Fruit fly (Drosophila melanogaster): ENCODE results near the gene mwh.
"Not testable (repeated sequence)": the region's sequence is repeated elsewhere in the genome, so short reads cannot be mapped to it uniquely, and the experiment has no call there.

The mwh gene

DNA sequence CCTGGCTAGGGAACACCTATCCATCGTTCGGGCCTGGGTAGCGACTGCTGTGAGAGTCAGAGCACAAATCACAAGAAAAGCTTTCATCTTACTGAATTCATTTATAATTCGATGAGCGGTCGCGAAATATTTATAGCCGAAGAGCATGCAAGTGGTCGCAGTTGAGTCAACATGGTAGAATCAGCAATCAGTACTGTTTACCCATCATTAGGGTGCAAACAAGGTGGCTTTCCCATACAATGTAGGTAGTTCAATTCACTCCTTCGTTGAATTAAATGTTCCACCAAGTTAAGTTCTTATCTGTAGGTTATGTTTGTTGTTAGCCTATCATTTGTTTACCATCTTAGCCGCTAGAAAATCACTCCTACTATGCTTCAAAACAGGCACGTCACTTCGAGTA lies 18.0 kb downstream of the mwh start, which contains the start of gene LysP:
LysP (minus strand) TSS at position 101 of the 400 bp plus-strand sequence.
- TF ChIP-seq CG8478 (optimal IDR thresholded peaks at IDR 0.05) (no peak), CTCF (optimal IDR thresholded peaks at IDR 0.05) (no peak)

DNA sequence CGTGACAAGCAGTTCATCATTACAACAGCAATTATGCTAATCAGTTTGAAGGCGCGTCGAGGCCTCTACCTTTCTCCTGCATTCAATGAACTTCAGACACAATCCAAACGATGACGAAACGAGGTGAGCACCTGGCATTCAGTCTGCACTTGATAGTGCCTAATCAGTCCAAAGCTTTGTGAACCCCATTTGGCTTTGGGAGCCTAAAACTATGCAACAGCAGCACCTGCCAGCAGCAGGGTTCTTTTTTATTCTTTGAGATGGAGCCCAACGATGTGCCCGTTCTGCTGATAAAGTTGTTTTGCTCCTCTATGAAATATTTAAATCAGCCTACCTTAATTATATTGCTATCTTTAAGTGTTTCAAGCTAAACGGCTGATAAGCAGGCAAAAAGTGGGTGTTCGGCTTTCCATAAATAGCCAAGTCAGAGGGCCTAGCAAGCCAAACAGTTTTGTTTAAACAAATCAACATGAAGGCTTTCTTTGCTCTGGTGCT lies 26.8 kb downstream of the mwh start, which contains the start of gene LysS:
LysS (plus strand) TSS at position 445 of the 495 bp plus-strand sequence.
- no peak for TF ChIP-seq CTCF (optimal IDR thresholded peaks at IDR 0.05)

DNA sequence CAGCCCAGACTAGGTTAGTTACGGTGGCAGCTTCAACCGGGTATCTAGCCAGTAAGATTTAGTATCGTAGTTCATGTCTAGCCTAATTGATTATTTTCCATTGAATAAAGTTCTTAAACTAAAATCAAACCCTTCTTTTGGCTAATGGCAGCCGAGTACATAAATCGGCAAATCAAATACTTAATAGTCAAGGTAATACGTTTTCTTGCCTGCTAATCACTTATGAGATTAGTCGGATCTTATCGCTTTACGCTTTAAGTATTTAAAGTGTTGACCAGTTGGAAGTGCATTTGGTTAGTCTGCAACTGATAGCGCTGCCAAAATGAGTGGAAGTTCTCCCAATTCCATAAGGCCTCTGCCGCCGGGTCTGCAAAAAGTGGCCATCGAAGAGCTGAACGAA lies 32.0 kb downstream of the mwh start, which contains the start of gene CG33965:
CG33965 (plus strand) TSS at position 301 of the 400 bp plus-strand sequence.
- TF ChIP-seq CG8478 (optimal IDR thresholded peaks at IDR 0.05) = no peak
- no peak for TF ChIP-seq CTCF (optimal IDR thresholded peaks at IDR 0.05)

DNA sequence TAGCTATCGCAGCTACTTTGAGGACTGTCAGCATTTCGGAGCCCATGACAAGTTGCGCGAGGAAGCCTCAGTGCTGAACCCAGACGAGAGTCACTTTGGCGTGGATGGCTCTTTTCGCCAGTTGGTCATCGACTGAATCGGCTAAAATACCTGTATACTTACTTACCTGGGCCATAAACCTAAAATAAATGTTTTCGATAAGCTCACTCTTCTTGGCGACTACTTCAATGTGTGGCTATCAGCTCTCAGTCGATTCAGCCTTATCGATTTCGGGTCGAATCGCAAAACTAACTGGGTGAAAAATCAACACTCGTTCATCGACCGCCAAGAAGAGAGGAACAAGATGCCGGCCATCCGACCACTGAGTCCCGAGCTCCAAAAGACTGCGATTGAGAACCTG lies 33.2 kb downstream of the mwh start, which contains the start of gene CG33966:
CG33966 (plus strand) TSS at position 301 of the 400 bp plus-strand sequence.
- no peak for TF ChIP-seq CG8478 (optimal IDR thresholded peaks at IDR 0.05)
- TF ChIP-seq CTCF (optimal IDR thresholded peaks at IDR 0.05) = no peak

DNA sequence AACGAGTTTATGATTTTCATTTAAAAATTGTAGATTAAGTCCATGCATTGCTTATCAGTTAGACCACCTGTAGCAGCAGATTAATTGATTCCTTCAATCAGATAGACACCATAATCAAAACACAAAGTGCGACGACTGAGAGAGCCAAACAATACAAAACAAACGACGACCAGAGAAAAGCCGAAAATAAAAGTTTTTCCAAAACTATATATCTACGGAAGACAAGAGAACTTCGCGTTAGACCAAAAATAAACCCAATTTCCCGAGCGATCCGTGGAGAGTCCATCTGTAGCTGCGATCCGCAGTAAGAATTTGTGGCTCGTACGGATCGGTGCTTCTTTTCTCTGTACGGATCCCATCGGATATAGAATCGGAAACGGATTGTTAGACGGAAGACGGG lies 34.8 kb downstream of the mwh start, which contains the start of gene galene:
galene (plus strand) TSS at position 301 of the 400 bp plus-strand sequence.
- TF ChIP-seq CTCF (optimal IDR thresholded peaks at IDR 0.05) = no peak
- no peak for TF ChIP-seq CG8478 (optimal IDR thresholded peaks at IDR 0.05)

DNA sequence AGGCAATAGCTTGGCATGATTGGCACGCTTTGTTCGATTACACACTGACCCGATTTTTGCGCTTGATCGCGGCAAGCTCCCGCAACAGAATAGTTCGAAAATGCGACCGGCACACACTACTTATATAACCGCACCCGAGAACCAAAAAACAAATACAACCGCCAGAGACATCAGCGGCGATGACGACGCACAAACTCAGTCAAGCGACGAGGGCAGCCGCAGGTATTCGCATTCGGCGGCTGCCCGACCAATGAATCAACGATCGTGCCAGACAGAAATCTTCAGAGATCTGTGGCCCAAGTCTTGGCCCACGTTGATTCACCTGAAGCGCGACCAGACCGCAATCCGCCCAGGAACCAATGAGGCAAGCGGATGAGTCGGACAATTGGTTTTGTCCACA lies 37.6 kb downstream of the mwh start, which contains the start of gene CG9192:
CG9192 (minus strand) TSS at position 101 of the 400 bp plus-strand sequence.
- TF ChIP-seq CG8478 (optimal IDR thresholded peaks at IDR 0.05) (no peak), CTCF (optimal IDR thresholded peaks at IDR 0.05) (no peak)

DNA sequence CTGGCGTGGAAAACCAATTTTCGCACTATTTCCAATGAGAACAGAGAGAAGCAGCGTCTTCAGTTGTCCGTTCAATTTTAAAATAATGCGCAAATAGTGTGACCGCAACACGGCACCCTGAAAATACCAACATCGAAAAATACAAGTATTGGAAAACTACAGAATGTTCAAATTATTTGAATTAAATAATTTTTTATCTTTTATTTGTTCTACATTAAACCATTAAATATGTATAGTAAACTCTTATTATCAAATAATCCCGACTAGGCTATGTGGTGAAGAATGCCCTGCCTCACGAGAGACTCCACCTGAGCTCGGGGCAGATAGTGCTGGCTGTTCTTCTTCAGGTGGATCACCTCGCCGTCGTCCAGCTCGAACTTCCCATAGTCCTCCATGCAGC lies 45.2 kb downstream of the mwh start, which contains the start of gene Klp61F:
Klp61F (minus strand) TSS at position 101 of the 400 bp plus-strand sequence.
- TF ChIP-seq CTCF, CG8478 (optimal IDR thresholded peaks at IDR 0.05): not testable (repeated sequence)

DNA sequence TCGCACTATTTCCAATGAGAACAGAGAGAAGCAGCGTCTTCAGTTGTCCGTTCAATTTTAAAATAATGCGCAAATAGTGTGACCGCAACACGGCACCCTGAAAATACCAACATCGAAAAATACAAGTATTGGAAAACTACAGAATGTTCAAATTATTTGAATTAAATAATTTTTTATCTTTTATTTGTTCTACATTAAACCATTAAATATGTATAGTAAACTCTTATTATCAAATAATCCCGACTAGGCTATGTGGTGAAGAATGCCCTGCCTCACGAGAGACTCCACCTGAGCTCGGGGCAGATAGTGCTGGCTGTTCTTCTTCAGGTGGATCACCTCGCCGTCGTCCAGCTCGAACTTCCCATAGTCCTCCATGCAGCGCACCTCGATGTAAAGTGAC lies 46.2 kb downstream of the mwh start, which contains the start of gene CG32318:
CG32318 (minus strand) TSS at position 101 of the 400 bp plus-strand sequence.
- TF ChIP-seq CG8478, CTCF (optimal IDR thresholded peaks at IDR 0.05): not testable (repeated sequence)

DNA sequence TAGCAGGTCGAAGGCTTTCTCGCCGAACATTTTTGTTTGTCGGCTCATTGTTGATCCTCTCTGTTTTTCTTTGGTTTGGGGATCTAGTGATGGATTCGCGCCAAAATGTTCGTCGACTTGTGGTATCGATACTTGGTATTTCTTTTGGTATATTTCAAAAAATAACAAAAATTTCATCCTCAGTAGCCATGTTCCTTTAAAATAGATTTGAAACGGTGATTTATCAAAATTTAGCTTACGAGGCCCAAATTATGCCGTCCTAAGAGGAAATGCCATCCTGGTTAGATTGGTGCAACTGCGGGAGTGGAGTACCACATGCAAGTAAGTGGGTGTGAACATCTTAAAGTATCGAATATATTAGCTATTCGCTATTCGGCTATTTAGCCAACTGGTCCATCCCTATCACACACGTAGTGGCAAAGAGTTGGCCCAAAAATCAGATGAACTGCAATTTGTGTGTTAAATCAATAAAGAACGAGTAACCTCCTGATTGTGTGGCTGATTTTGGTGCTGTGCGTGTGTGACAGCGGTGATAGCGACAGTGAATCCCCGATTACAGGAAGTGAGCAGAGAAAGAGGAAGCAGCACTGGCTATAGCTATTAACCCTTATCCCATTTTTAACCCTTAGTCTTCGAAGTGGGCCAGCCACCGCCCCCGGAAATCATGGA lies 47.2 kb downstream of the mwh start, which contains the start of the genes Psf1 and Sac1:
Psf1 (minus strand) TSS at position 51 of the 669 bp plus-strand sequence.
Sac1 (plus strand) TSS at position 191 of the 669 bp plus-strand sequence.
- TF ChIP-seq CG8478 (optimal IDR thresholded peaks at IDR 0.05) = no peak
- peak; percentile 8 to 30 for TF ChIP-seq CTCF (optimal IDR thresholded peaks at IDR 0.05)

DNA sequence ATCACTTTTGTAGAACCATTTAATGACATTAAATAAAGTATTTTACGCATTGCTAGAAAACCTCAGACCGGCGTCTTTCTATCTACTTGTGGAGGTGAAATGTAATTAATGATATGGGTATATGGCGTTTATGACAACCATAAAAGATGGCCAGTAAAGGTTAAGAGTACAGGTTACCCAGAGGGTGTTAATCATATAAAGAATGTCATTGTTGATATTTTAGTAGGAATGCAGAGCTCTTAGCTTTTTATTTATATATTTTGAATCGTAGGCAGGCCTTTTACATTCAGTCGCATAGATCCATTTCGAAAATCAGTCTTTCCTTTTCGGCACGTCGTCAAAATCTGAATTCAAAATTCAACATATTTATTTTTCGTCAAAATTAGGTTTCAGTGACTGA lies 49.8 kb downstream of the mwh start, which contains the start of gene Bfc:
Bfc (plus strand) TSS at position 301 of the 400 bp plus-strand sequence.
- TF ChIP-seq CG8478 (optimal IDR thresholded peaks at IDR 0.05) = no peak
- TF ChIP-seq CTCF (optimal IDR thresholded peaks at IDR 0.05) = no peak

DNA sequence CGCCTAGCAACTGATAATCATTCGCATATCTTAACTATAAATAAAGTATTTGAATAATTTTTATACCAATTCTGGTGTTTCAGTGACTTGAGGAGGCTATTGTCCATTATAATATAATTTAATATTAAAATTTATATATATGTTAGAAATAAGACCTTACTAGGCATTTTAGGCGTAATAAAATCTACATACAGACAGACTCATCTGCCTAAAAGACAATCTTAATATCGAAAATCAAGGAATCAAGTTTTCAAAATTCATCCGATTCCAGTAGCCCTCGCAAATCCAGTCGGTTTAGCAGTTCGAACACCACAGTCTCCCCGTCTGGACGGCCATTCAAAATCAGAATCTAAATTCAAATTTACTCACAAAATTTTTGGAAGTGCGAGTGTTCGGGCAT lies 51.1 kb downstream of the mwh start, which contains the start of the genes CG9130 and CG9133:
CG9130 (plus strand) TSS at position 301 of the 400 bp plus-strand sequence.
CG9133 (plus strand) TSS at position 301 of the 400 bp plus-strand sequence.
- TF ChIP-seq CG8478 (optimal IDR thresholded peaks at IDR 0.05) (no peak), CTCF (optimal IDR thresholded peaks at IDR 0.05) (no peak)

DNA sequence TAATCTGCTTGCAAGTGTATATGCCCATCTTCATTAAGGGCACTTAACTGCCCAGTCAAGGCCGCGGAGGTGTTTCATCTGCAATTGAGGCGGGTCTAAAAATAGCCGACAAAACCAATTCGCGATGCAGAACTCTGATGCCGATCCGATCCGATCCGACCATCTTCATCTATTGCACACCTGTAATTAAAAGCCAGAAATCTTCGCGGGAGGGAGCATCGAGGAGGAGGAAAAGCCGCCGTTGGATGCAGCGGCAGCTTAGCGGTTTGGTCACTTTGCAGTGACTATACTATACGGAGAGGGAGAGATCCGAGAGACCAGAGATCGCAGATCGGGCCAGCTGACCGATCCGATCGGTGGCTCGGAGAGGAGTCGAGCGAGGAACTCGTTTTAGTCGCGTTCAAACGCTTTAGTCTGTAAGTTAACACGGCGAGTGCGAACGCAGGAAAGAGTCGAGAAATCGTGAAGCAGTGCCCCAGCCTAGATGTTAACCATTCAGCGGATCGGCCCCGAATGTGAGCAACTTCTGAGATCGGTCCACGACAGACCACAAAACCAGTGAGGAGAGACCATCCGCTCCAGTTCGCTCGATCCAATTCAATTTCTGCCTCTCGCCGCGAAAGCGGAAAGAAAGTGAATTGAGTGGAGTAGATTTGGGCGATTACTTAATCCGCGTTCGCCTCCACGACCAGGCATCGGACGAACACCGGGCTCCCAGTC lies 55.6 kb downstream of the mwh start, which contains the start of gene tfc:
tfc (plus strand) TSS at position 389 of the 720 bp plus-strand sequence.
- TF ChIP-seq CTCF (optimal IDR thresholded peaks at IDR 0.05) (no peak), CG8478 (optimal IDR thresholded peaks at IDR 0.05) (no peak)

DNA sequence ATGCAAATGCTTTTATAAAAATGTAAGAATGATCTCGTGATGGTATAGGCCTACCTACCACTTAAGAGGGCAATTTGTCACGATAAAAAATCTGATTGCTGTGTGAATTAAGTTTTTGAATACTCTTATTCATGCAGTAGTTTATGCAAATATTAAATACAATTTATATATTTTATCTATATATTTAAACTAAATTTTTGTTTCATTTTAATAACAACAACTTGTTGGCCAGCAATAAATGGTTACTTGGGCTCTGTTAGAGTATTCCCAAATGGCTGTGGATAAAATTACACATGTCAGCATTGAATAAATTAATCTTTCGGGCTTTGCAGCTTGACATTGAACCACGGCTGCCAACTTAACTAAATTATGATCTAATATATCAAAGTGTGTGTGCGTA lies 58.0 kb downstream of the mwh start:
- TF ChIP-seq CTCF (optimal IDR thresholded peaks at IDR 0.05) = no peak
- TF ChIP-seq CG8478 (optimal IDR thresholded peaks at IDR 0.05) = no peak

DNA sequence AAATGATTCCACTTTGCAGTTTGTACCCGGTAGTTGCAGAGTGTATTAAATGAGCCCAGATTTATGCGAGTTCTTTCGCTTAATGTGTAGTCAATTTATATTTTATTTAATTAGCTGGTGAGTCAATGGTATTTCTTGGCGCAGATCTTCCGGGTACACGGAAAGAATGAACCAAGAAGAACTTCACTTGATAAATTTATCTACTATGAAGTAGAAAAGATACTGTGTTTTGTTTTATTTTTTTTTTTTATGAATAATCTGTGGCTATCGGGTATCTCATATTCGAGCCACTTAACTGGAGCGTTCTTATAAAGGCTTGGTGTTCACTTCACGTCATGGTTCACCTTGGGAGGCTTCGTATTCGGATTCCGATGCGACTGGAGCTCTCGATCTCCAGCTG lies 64.4 kb downstream of the mwh start:
- TF ChIP-seq CG8478 (optimal IDR thresholded peaks at IDR 0.05) (no peak), CTCF (optimal IDR thresholded peaks at IDR 0.05) (no peak)
